Fruit fly (Drosophila melanogaster): Measurements from ENCODE around the gene CG9521.
A peak's percentile ranks its signal among the peaks of the same experiment; 100 is the strongest.

Gene CG9521

DNA sequence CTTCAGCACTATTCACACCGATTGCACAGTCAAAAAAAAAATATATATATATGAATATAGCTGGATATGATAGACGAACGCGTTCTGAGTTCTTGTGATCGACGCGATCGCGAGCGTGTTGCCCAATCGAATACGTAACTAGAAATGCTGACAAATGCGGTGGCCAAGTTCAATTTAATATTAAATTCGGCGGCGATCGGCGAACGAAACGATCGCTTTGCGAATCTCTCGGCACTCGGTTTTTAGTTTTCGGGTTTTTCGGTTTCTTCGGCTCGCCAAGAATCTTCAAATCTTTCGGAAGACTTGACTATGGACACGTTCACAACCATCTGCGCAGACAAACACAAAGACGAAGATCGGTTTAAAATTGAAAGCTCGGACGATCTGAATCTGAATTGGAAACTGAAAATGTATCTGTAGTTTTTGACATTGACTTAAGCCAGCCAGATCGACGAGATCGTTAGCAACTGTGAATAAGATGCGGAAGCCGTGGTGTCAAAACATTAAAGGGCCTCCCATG, at the start of gene CG9521:
Gene CG9521, minus strand, starts transcription at position 117 of the 520 bp plus-strand sequence.
- no peak for TF ChIP-seq CG17801 (GFP tag; optimal IDR thresholded peaks at IDR 0.05; ENCODE audit: partially characterized antibody)

DNA sequence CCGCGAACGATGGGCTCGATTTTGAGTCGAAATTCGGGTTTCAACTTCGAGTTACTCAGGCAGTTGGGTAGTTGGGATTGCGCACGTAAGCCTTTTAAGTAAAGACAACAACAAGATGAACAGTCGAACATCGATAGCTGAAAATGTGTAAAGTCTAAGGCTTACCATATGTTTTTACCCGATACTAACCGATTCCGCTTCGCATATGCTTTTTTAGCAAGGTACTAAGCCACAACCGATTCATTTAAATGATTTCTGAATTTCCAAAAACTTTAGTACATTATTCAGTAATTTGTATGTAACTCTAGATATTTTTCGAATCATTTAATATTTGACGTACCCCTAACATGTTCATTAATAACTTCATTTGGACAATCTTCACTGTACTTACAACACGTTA, 44.5 kb upstream of the CG9521 start:
- TF ChIP-seq CG17801 (GFP tag; optimal IDR thresholded peaks at IDR 0.05; ENCODE audit: partially characterized antibody), result no peak

DNA sequence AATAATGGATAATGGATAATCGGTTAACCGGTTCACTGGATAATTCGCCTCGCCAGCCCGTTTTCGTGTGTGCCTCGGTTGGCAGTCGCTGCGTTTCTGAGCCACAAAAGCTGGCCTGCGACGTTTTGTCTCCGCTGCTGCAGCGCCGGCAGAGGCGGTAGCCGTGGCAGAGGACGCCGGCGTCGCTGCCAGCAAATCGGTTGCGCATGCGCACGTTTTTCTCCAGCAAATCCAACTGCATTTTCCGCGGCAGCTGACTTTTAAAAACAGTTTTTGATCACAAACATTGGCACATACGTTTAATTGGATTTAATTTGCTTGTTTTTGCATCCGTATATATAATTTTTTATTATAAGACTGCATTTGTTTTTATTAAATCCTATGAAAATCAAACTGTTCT, 43.7 kb upstream of the CG9521 start, which contains the start of gene CG9514:
Gene CG9514, minus strand, starts transcription at position 101 of the 400 bp plus-strand sequence.
- TF ChIP-seq CG17801 (GFP tag; optimal IDR thresholded peaks at IDR 0.05; ENCODE audit: partially characterized antibody), result no peak

DNA sequence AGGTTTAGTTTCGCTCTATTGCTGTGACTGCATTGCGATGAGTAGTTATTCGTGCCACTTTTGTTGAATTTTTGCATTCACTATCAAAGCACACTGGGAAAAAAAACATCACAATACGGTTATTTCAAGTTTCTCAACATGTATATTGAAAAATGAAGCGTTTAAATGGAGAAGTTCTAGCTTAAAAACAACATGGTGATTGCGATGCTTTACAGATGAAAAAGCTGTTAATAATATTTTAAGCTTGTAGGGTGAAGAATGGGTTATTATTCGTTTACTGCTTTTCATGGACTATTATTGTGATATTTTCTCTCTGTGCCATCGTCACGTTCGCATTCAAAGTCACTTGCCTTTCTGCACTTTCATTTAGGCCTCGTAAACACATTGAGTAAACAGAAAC, 43.2 kb upstream of the CG9521 start:
- no peak for TF ChIP-seq CG17801 (GFP tag; optimal IDR thresholded peaks at IDR 0.05; ENCODE audit: partially characterized antibody)

DNA sequence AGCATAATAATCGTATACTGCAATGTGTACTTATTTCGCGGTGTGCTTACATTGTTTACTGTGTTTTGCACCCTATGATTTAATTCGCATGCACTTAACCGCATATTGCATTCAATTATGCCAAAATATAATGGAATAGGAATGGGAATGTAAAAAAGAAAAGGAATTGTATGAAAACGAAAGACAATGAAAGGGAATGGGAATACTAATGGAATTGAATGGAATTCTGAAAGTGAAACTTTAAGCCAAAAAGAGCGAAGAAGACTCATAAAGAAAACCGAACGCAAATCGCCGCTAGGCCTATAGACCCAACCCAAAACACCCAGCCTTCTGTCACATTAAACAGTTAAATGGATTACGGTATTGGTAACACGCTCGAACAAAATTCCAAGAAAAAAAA, 40.8 kb upstream of the CG9521 start:
- no peak for TF ChIP-seq CG17801 (GFP tag; optimal IDR thresholded peaks at IDR 0.05; ENCODE audit: partially characterized antibody)

DNA sequence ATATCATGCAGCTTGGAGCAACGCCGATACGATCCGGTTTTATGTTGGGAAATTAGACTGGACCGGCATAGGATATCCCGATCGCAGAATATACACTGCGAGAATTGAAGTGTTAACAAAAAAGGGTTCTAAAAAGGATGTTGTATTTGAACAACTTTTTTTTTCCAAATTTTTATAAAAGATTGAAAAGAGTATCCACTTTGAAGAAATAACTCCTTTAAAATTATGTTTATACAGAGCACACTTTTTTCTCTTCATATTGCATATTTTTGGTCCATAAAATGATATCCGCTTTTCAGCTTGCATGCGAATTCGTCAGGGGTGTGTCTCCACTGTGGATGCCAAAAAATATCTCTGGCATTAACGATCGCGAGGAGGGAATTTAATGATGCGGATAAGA, 39.2 kb upstream of the CG9521 start:
- no peak for TF ChIP-seq CG17801 (GFP tag; optimal IDR thresholded peaks at IDR 0.05; ENCODE audit: partially characterized antibody)

DNA sequence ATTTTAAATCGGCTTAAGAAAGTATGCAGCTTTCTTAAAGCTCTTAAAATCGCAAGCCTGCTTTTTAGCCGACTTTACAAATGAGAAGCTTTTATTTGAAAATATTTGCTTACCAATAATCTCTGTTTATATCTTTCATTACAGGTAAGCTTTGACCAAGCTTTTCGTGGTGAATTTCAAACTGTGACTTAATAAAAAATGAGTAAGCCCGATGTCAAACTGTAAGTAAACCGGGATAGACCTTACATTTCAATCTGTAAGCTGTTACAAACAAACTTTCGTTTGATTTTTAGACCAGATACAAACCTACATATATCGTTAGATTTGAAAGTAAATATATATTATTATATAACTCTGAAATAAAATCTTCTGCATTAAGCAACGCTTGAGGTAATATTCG, 32.5 kb upstream of the CG9521 start:
- TF ChIP-seq CG17801 (GFP tag; optimal IDR thresholded peaks at IDR 0.05; ENCODE audit: partially characterized antibody), result no peak

DNA sequence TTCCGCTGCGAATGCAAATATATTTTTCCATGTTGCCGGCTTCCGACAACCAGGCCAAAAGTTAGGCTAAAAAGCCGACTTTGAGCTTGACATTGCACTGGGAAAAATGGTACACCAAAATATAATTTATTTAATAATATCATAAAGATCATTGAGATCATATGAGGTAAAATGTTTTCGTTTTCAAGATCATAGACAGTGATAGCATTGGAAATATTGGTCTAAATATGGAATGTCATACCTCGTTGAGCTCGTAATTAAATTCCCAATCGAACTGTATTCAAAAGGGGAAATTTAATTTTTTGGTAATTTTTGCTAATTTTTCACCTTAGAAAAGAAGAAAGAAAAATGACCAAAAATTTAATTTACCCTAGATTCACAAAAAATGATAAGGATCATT, 30.9 kb upstream of the CG9521 start:
- TF ChIP-seq CG17801 (GFP tag; optimal IDR thresholded peaks at IDR 0.05; ENCODE audit: partially characterized antibody), result no peak

DNA sequence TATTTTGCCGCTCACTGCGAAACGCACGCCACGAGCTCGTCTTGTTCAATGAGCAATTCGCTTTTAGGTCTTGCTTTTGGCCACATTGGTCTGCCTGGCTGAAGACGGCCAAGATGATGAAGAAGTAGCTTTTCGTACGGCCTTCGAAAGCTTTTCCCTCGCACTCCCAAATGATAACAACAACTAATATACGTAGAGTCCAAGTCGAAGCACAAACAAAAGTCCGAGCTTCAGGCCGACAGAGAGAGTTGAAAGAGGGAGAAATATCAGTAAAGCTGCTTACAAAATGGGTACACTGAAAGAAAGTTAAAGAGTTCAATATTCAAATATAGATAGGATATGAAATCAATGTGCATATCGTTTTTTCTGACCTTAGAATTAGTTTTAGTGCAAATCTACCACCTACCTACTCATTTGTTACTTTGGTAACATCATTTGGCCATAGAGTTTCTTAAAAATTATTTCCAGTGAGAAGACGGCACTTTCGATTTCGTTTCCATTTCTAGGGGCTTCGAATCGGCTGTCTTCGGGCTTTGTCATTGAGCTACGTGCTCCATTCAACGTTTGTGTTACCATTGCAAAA, 29.6 kb upstream of the CG9521 start, which contains the start of the genes CG45064 and CG45065:
Gene CG45064, minus strand, starts transcription at position 51 of the 583 bp plus-strand sequence.
Gene CG45065, minus strand, starts transcription at position 51 of the 583 bp plus-strand sequence.
- TF ChIP-seq CG17801 (GFP tag; optimal IDR thresholded peaks at IDR 0.05; ENCODE audit: partially characterized antibody), result peak; percentile 46

DNA sequence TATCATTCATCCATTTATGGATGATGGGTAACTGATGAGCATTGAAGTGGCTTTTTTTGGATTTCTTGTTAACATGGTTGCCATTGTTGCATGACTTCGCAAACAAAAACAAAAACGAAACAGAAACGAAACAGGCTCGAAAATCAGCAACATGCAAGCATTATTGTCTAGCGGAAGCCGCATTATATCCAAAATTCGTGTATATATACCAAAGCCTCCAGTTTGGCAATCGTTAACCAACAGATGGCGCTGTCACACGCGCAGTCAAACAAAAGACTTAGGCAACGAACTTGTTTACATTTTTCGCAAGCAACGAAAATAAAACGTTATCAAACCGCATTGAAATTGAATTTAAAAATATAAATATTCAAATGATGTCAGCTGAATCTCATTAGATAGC, 25.8 kb upstream of the CG9521 start:
- TF ChIP-seq CG17801 (GFP tag; optimal IDR thresholded peaks at IDR 0.05; ENCODE audit: partially characterized antibody), result no peak

DNA sequence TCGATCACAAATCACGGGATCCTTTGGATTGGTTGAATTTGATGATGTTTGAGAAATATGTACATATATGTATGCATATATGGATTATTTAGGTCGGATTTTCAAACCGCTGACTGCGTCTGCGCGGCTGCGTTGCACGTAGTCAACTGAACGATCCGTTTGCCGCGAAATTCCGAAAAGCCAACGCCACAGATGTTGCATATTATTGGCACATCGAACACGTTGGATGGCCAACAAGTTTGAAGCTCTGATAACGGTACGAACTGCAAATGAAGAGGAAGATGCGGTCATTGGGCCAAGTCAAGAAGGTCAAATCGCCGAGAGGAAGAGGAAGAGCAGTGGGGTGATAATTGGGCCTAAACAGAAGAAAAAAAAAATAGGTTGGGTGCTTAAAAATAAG, 18.0 kb upstream of the CG9521 start, which contains the start of gene CG9518:
Gene CG9518, minus strand, starts transcription at position 154 of the 400 bp plus-strand sequence.
- no peak for TF ChIP-seq CG17801 (GFP tag; optimal IDR thresholded peaks at IDR 0.05; ENCODE audit: partially characterized antibody)

DNA sequence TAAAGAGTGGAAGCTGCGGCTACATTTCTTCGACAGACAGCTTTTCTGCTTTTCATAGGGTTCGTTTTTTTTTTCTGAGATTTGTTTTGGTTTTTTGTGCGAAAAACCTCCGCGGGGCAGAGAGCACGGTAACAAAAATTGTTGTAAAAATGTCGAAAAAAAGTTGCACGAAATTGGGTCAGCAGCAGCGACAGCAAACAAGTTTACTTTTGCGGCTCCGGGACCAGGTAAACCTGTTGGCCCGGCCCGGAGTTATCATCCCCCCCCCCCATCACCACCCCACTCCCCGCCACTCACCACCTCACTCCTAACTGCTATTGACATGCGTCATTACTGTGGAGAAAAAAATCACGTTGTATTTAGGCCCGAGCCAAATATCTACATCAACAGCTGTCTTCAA, 15.3 kb upstream of the CG9521 start:
- no peak for TF ChIP-seq CG17801 (GFP tag; optimal IDR thresholded peaks at IDR 0.05; ENCODE audit: partially characterized antibody)

DNA sequence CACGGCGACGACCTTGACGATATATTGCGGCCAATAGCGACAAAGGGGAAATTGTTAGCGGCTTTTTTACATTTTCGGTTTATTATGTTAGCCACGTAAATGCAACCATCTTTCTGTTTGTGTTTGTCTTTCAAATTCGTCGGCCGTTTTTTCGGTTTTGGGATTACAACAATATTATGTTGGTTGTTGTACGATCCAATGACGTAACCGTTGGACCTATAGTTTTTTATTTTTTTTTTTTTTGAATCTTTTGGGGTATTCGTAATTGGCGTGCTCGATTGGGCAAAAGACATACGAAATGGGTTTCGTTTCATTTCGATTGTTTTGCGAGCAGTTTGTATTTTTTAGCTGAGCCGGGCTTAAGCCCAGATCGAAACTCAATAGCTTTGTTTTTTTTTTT, 13.8 kb upstream of the CG9521 start:
- no peak for TF ChIP-seq CG17801 (GFP tag; optimal IDR thresholded peaks at IDR 0.05; ENCODE audit: partially characterized antibody)

DNA sequence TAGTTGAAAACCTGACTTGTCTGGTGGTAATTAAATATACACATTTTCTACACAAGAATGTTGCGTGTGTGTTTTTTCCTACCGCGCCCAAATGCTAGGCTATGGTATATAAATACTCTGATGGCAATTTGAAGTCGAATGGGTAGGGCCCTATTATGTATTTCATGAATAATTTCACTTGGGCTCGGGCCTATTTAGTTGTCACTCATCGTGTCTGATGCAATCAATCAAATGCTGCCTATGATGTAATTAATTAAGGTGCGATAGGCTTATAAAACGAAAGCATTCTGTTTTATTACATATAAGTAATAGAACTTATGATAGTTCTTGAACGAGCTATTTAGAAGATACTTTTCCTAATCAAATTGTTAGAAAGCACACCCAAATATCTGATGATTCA, 9.4 kb upstream of the CG9521 start:
- TF ChIP-seq CG17801 (GFP tag; optimal IDR thresholded peaks at IDR 0.05; ENCODE audit: partially characterized antibody), result no peak

DNA sequence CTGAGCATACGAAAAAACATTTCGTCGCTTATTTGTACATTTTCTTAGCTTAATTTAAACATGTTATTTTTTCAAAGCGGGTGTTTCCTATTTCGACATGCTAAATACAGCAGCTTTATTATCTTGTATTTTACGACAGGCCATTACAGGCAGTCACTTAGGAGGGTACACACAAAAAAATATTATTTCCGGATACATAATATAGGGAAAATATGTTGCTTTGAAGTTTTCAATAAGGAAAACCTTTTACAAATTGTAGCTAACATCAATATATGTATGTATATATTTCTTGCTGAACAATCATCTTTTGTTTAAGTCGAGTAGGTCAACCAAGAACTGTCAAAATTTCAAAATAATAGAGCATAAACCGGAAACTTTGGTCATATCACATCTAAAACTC, 5.9 kb upstream of the CG9521 start, which contains the start of gene CG46399:
Gene CG46399, plus strand, starts transcription at position 301 of the 400 bp plus-strand sequence.
- TF ChIP-seq CG17801 (GFP tag; optimal IDR thresholded peaks at IDR 0.05; ENCODE audit: partially characterized antibody), result no peak

DNA sequence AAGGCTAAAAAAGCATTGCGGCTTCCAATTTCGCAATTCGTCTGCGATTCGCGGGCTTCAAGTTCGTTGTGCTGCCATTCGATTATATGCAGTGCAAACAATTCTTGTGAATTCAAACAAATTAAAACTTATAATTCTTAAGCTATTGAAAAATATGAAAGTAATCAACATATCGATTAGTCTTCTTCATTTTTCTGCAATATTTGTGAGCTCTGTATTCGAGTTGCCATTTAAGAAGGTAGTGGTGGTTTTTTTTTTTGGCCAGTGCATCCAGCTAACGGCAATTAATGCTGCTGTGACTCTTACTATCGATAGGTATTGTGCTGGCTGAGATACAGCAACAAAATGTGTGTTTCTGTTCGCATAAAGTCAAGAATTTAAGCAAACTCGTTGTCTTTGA, 4.8 kb upstream of the CG9521 start:
- no peak for TF ChIP-seq CG17801 (GFP tag; optimal IDR thresholded peaks at IDR 0.05; ENCODE audit: partially characterized antibody)

DNA sequence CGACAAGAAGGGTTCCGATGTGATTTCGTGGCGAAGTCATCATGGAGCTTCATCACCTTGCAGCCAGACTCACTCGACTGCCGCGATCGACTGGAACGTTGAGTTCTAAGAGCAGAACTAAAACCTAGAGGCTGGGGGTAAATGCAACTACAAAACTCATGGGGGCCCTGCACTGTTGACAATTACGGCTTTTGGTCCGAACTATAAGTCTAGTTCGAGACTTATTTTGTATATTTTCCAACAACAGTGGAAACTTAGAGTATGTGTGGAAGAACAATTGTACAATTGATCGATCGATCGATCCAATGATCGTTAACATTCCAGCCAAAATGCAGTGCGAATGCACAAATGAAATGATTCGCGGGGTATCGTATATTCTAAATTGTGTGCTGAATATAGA, 3.2 kb upstream of the CG9521 start, which contains the start of gene CG9519:
Gene CG9519, minus strand, starts transcription at position 101 of the 400 bp plus-strand sequence.
- no peak for TF ChIP-seq CG17801 (GFP tag; optimal IDR thresholded peaks at IDR 0.05; ENCODE audit: partially characterized antibody)
